Fruit fly (Drosophila melanogaster): Measurements from ENCODE around the gene CHMP2B.
A peak's percentile ranks its signal among the peaks of the same experiment; 100 is the strongest.

Gene CHMP2B

dm6 chr3L:5154917-5155613 lies 15.6 kb downstream of the CHMP2B start (continued):
- no peak for TF ChIP-seq D19A (tag; optimal IDR thresholded peaks at IDR 0.05)
- peak; percentile 37 for TF ChIP-seq Ets97D (GFP tag; optimal IDR thresholded peaks at IDR 0.05)
- no peak; the same call in none of the 2 replicates for TF ChIP-seq CG31441 (GFP tag; IDR thresholded peaks at IDR 0.05)
- no peak for TF ChIP-seq lola (GFP tag; optimal IDR thresholded peaks at IDR 0.05)
- peak; percentile 58 for TF ChIP-seq nerfin-1 (tag; optimal IDR thresholded peaks at IDR 0.05)
- TF ChIP-seq CG34422 (GFP tag; IDR thresholded peaks at IDR 0.05), result no peak; the same call in 2 of the 3 replicates
- TF ChIP-seq cwo (GFP tag; optimal IDR thresholded peaks at IDR 0.05), result peak; percentile 76
- TF ChIP-seq caup (GFP tag; optimal IDR thresholded peaks at IDR 0.05; ENCODE audit: severe bottlenecking), result peak; percentile 78
- TF ChIP-seq Camta (GFP tag; optimal IDR thresholded peaks at IDR 0.05), result peak; percentile 67
- TF ChIP-seq CG15696 (tag; optimal IDR thresholded peaks at IDR 0.05), result no peak
- TF ChIP-seq Ada2b (GFP tag; IDR thresholded peaks at IDR 0.05), result peak; percentile 84
- no peak for TF ChIP-seq hkb (optimal IDR thresholded peaks at IDR 0.05)
- peak; percentile 90 for TF ChIP-seq hkb (GFP tag; IDR thresholded peaks at IDR 0.05)
- TF ChIP-seq schlank (tag; optimal IDR thresholded peaks at IDR 0.05), result peak; percentile 54
- TF ChIP-seq en (GFP tag; optimal IDR thresholded peaks at IDR 0.05), result peak; percentile 52
- TF ChIP-seq CG10543 (GFP tag; optimal IDR thresholded peaks at IDR 0.05), result peak; percentile 66
- peak; percentile 58; the same call in 1 of the 2 replicates for TF ChIP-seq peb (GFP tag; IDR thresholded peaks at IDR 0.05)
- peak; percentile 61; the same call in 2 of the 3 replicates for TF ChIP-seq CG14050 (GFP tag; IDR thresholded peaks at IDR 0.05)
- TF ChIP-seq CG13287 (GFP tag; IDR thresholded peaks at IDR 0.05; ENCODE audit: partially characterized antibody), result no peak
- no peak for TF ChIP-seq lbe (GFP tag; optimal IDR thresholded peaks at IDR 0.05)
- peak; percentile 35 for TF ChIP-seq CG14965 (GFP tag; optimal IDR thresholded peaks at IDR 0.05; ENCODE audit: borderline replicate concordance)
- no peak for TF ChIP-seq Med (GFP tag)
- TF ChIP-seq wdn (GFP tag; IDR thresholded peaks at IDR 0.05), result no peak; the same call in 1 of the 2 replicates
- peak in 1 of 2 experiments; percentile 19 for TF ChIP-seq crp (GFP tag; optimal IDR thresholded peaks at IDR 0.05)
- no peak for TF ChIP-seq CG2202 (tag; optimal IDR thresholded peaks at IDR 0.05)
- peak; percentile 53; the same call in 2 of the 3 replicates for TF ChIP-seq croc (GFP tag; conservative IDR thresholded peaks at IDR 0.05)
- TF ChIP-seq Dek (tag; optimal IDR thresholded peaks at IDR 0.05), result peak; percentile 81
- TF ChIP-seq CHES-1-like (GFP tag; optimal IDR thresholded peaks at IDR 0.05), result peak; percentile 73
- no peak for TF ChIP-seq slou (GFP tag; optimal IDR thresholded peaks at IDR 0.05)
- TF ChIP-seq CG10274 (GFP tag; optimal IDR thresholded peaks at IDR 0.05), result no peak
- peak; percentile 34 for TF ChIP-seq Sry-δ (GFP tag; optimal IDR thresholded peaks at IDR 0.05)
- peak; percentile 90 for TF ChIP-seq sob (GFP tag; IDR thresholded peaks at IDR 0.05)
- no peak; the same call in 1 of the 3 replicates for TF ChIP-seq Optix (GFP tag; IDR thresholded peaks at IDR 0.05)
- TF ChIP-seq NFAT (GFP tag; IDR thresholded peaks at IDR 0.05), result no peak; the same call in 1 of the 2 replicates
- no peak for TF ChIP-seq trem (tag; optimal IDR thresholded peaks at IDR 0.05)
- peak; percentile 79; the same call in 1 of the 2 replicates for TF ChIP-seq ranshi (GFP tag; IDR thresholded peaks at IDR 0.05)
- peak; percentile 71 for TF ChIP-seq HHEX (GFP tag; optimal IDR thresholded peaks at IDR 0.05)
- TF ChIP-seq zfh2 (GFP tag; optimal IDR thresholded peaks at IDR 0.05), result peak; percentile 72
- TF ChIP-seq Nf-YC (tag; optimal IDR thresholded peaks at IDR 0.05), result peak; percentile 29
- TF ChIP-seq yki (optimal IDR thresholded peaks at IDR 0.05), result no peak
- 0 out of 2 replicates have a peak, but pooled peaks have one; percentile 28 for TF ChIP-seq danr (GFP tag; IDR thresholded peaks at IDR 0.05)
- no peak for TF ChIP-seq HmgD (GFP tag; optimal IDR thresholded peaks at IDR 0.05)
- peak; percentile 59 for TF ChIP-seq grau (tag; optimal IDR thresholded peaks at IDR 0.05)
- no peak for TF ChIP-seq CG7745 (tag; optimal IDR thresholded peaks at IDR 0.05)
- peak; percentile 54 for TF ChIP-seq gsb-n (tag; optimal IDR thresholded peaks at IDR 0.05)
- peak; percentile 59 for TF ChIP-seq Dip3 (GFP tag; optimal IDR thresholded peaks at IDR 0.05)
- TF ChIP-seq CG9609 (GFP tag; optimal IDR thresholded peaks at IDR 0.05), result peak; percentile 73
- no peak for TF ChIP-seq CG8359 (GFP tag; optimal IDR thresholded peaks at IDR 0.05; ENCODE audit: borderline replicate concordance)
- TF ChIP-seq nau (GFP tag; optimal IDR thresholded peaks at IDR 0.05), result no peak

Data from whole organism, embryonic.